Worm (Caenorhabditis elegans): ENCODE results near the gene R160.2.

ce11 chrX:4370756-4371155, 5.9 kb downstream of the R160.2 start, which contains the start of gene R160.5:
- TF ChIP-seq bed-3 (GFP tag; optimal IDR thresholded peaks at IDR 0.05) (no peak), lsy-2 (tag; optimal IDR thresholded peaks at IDR 0.05) (no peak), elt-1 (tag; optimal IDR thresholded peaks at IDR 0.05; ENCODE audit: borderline replicate concordance, insufficient read depth) (no peak), unc-62 (GFP tag; optimal IDR thresholded peaks at IDR 0.05) (no peak), pha-4 (tag; optimal IDR thresholded peaks at IDR 0.05) (no peak), nhr-237 (tag; optimal IDR thresholded peaks at IDR 0.05) (no peak), snpc-4 (tag; optimal IDR thresholded peaks at IDR 0.05) (no peak)
